Fruit fly (Drosophila melanogaster) whole organism, embryonic: Measurements from ENCODE around the gene CG13385.

ENCODE experiments used
- CG13894 ChIP-seq: fragments of 200-800 bp; sonication (Bioruptor generic); optimal IDR thresholded peaks from 3 replicates; lab custom pipeline; 2018; ENCODE audit warnings: missing biosample characterization, mild to moderate bottlenecking, missing genetic modification characterization, moderate library complexity
- CG17186 ChIP-seq: fragments of 200-800 bp; sonication (Bioruptor generic); optimal IDR thresholded peaks from 3 replicates; lab custom pipeline; 2017; ENCODE audit warnings: missing biosample characterization, missing genetic modification reagents, missing genetic modification characterization
- CG30403 ChIP-seq: fragments of 200-800 bp; sonication (Bioruptor generic); optimal IDR thresholded peaks from 3 replicates; lab custom pipeline; 2016; ENCODE audit warnings: missing biosample characterization, missing genetic modification characterization
- CG3065 ChIP-seq: fragments of 200-800 bp; sonication (Bioruptor generic); optimal IDR thresholded peaks from 2 replicates; lab custom pipeline; 2016; ENCODE audit warnings: missing biosample characterization, missing genetic modification characterization
- CG8359 ChIP-seq: fragments of 200-800 bp; sonication (Bioruptor generic); optimal IDR thresholded peaks from 2 replicates; lab custom pipeline; 2017; ENCODE audit warnings: missing biosample characterization, mild to moderate bottlenecking, missing genetic modification characterization, borderline replicate concordance
- Sin3A ChIP-seq: fragments of >200 bp; optimal IDR thresholded peaks from 2 replicates; lab custom pipeline; 2018
- grn ChIP-seq: fragments of 200-800 bp; sonication (Bioruptor generic); optimal IDR thresholded peaks from 3 replicates; lab custom pipeline; 2017; ENCODE audit warnings: missing biosample characterization, missing genetic modification characterization
- kay ChIP-seq: fragments of 200-800 bp; sonication (Bioruptor generic); optimal IDR thresholded peaks from 2 replicates; lab custom pipeline; 2016; ENCODE audit warnings: missing biosample characterization, missing genetic modification characterization
- pros ChIP-seq: fragments of 200-800 bp; sonication (Bioruptor generic); optimal IDR thresholded peaks from 3 replicates; lab custom pipeline; 2019; ENCODE audit warnings: missing biosample characterization, mild to moderate bottlenecking, missing genetic modification characterization, moderate library complexity
- sisA ChIP-seq: fragments of 200-800 bp; sonication (Bioruptor generic); IDR thresholded peaks from 2 replicates; pipeline ENCODE4 v1.3.6; 2022; ENCODE audit warnings: missing biosample characterization, missing genetic modification characterization
- zfh2 ChIP-seq: fragments of 200-800 bp; sonication (Bioruptor generic); optimal IDR thresholded peaks from 2 replicates; lab custom pipeline; 2016; ENCODE audit warnings: missing biosample characterization, missing genetic modification characterization

DNA sequence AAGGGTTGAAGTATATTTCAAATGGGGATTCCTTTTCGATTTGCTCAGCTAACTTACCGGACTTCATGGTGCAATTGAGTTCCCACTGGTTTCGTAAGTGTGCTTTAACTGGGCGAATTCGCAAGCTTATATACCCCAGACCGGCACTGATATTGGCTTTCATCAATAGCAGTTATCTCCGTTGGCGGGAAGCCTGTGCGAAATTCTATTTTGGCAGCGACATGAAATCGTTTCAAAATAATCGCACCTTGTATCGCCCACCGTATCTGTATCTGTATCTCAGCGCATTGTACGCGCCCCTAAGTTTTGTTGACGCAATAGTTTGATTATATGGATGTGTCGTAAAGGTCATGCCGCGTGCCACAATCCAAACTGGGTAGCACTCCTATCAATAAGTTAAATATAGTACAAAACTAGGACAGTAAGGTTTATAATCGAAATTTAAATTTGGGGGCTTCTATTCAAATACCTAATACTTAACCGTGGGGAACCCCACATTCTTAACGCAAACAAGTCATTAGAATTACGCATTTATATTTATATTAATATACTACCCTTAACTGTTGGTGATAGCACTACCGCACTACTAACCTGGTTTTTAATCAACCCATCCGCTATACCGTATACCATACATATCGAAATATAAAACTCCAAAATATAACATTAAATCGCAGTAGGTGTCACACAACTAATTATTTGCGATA lies at the start of gene CG13385, which contains the start of gene Peritrophin-15a:
- TF ChIP-seq kay (GFP tag; lab: Kevin White, UChicago) = no peak
- TF ChIP-seq zfh2 (GFP tag; lab: Kevin White, UChicago) = no peak
- no peak for TF ChIP-seq pros
- TF ChIP-seq CG3065 (GFP tag; lab: Kevin White, UChicago) = no peak
- no peak for TF ChIP-seq CG8359 (GFP tag; lab: Kevin White, UChicago)
- no peak for TF ChIP-seq grn (GFP tag; lab: Kevin White, UChicago)
- TF ChIP-seq CG13894 = no peak
- no peak for TF ChIP-seq CG30403
- no peak for TF ChIP-seq CG17186
- no peak for TF ChIP-seq sisA (GFP tag; lab: Robert Waterston, UW)
- no peak for TF ChIP-seq Sin3A (lab: Kevin White, UChicago)
